Fruit fly (Drosophila melanogaster) whole organism, larva: ENCODE measurements around the gene CG17168.

Experiments
- noc ChIP-seq: fragments of 200-800 bp; sonication (Bioruptor generic); optimal IDR thresholded peaks from 3 replicates; lab custom pipeline; 2019; ENCODE audit warnings: missing biosample characterization, mild to moderate bottlenecking, missing genetic modification characterization, moderate library complexity

CG17168 gene

dm6 chrX:23082407-23082905 is at the start of gene CG17168, which contains the start of gene CG17163:
Gene CG17168, plus strand, starts transcription at chrX:23082738.
Gene CG17163, minus strand, starts transcription at chrX:23082709.
- TF ChIP-seq noc (tag; lab: Kevin White, UChicago), result no peak

dm6 chrX:23035766-23036165 is 46.8 kb upstream of the CG17168 start, which contains the start of gene CG12061:
Gene CG12061, plus strand, starts transcription at chrX:23036066.
- TF ChIP-seq noc (tag; lab: Kevin White, UChicago), result no peak

- TF ChIP-seq noc (tag; lab: Kevin White, UChicago), result no peak
Measured at dm6 chrX:23067521-23068459, 14.7 kb upstream of the CG17168 start, which contains the start of gene CG17167. Gene CG17167, plus strand, starts transcription at chrX:23068301.

dm6 chrX:23071237-23071688 is 11.3 kb upstream of the CG17168 start:
- no peak for TF ChIP-seq noc (tag; lab: Kevin White, UChicago)

- no peak for TF ChIP-seq noc (tag; lab: Kevin White, UChicago)
Measured at dm6 chrX:23073402-23073801, 9.1 kb upstream of the CG17168 start.

dm6 chrX:23084372-23084771 is 1.8 kb downstream of the CG17168 start, which contains the start of gene CG17169:
Gene CG17169, plus strand, starts transcription at chrX:23084672.
- no peak for TF ChIP-seq noc (tag; lab: Kevin White, UChicago)

- no peak for TF ChIP-seq noc (tag; lab: Kevin White, UChicago)
Measured at dm6 chrX:23089087-23089732, 6.7 kb downstream of the CG17168 start.

- no peak for TF ChIP-seq noc (tag; lab: Kevin White, UChicago)
Measured at dm6 chrX:23090474-23090873, 7.9 kb downstream of the CG17168 start.

dm6 chrX:23091289-23091688 is 8.8 kb downstream of the CG17168 start:
- TF ChIP-seq noc (tag; lab: Kevin White, UChicago), result no peak

- no peak for TF ChIP-seq noc (tag; lab: Kevin White, UChicago)
Measured at dm6 chrX:23091811-23092210, 9.3 kb downstream of the CG17168 start.

dm6 chrX:23092531-23092930 is 10.0 kb downstream of the CG17168 start, which contains the start of gene CG17159:
Gene CG17159, minus strand, starts transcription at chrX:23092631.
- TF ChIP-seq noc (tag; lab: Kevin White, UChicago), result no peak

dm6 chrX:23096117-23096817 is 13.7 kb downstream of the CG17168 start, which contains the start of gene CG17162:
Gene CG17162, minus strand, starts transcription at chrX:23096735.
- TF ChIP-seq noc (tag; lab: Kevin White, UChicago), result no peak

dm6 chrX:23096818-23097129 is 14.2 kb downstream of the CG17168 start:
- no peak for TF ChIP-seq noc (tag; lab: Kevin White, UChicago)

dm6 chrX:23097250-23097649 is 14.7 kb downstream of the CG17168 start:
- no peak for TF ChIP-seq noc (tag; lab: Kevin White, UChicago)

- no peak for TF ChIP-seq noc (tag; lab: Kevin White, UChicago)
Measured at dm6 chrX:23105692-23106091, 23.2 kb downstream of the CG17168 start, which contains the start of gene ATbp. Gene ATbp, plus strand, starts transcription at chrX:23106003.
